Fruit fly (Drosophila melanogaster): ENCODE measurements around the gene CG46026.
A peak's percentile ranks its signal among the peaks of the same experiment; 100 is the strongest.

CG46026 gene

dm6 chr3R:6350755-6351154, 44.1 kb downstream of the CG46026 start, which contains the start of gene Pak:
Gene Pak (plus strand): TSS chr3R:6350896.
- no peak for TF ChIP-seq Smox (GFP tag; optimal IDR thresholded peaks at IDR 0.05)
- peak; percentile 10 for TF ChIP-seq CG31627 (GFP tag; optimal IDR thresholded peaks at IDR 0.05)
- TF ChIP-seq cyc (GFP tag; optimal IDR thresholded peaks at IDR 0.05), result no peak
- TF ChIP-seq achi (GFP tag; optimal IDR thresholded peaks at IDR 0.05), result peak; percentile 3
- no peak for TF ChIP-seq Hr39 (GFP tag; optimal IDR thresholded peaks at IDR 0.05)
- no peak for TF ChIP-seq dac (GFP tag; optimal IDR thresholded peaks at IDR 0.05)
- peak; percentile 19 for TF ChIP-seq topi (GFP tag; optimal IDR thresholded peaks at IDR 0.05)
- no peak for TF ChIP-seq CG7368 (GFP tag; optimal IDR thresholded peaks at IDR 0.05)
- no peak for TF ChIP-seq ss (GFP tag; optimal IDR thresholded peaks at IDR 0.05)
- TF ChIP-seq fkh (GFP tag; optimal IDR thresholded peaks at IDR 0.05), result no peak
- TF ChIP-seq lz (GFP tag; optimal IDR thresholded peaks at IDR 0.05), result no peak
- TF ChIP-seq CG1621 (tag; optimal IDR thresholded peaks at IDR 0.05), result no peak
- no peak for TF ChIP-seq fd85E (GFP tag; optimal IDR thresholded peaks at IDR 0.05)
- TF ChIP-seq CG10669 (GFP tag; optimal IDR thresholded peaks at IDR 0.05), result no peak
- no peak for TF ChIP-seq Sox14 (GFP tag; optimal IDR thresholded peaks at IDR 0.05)
- TF ChIP-seq dsx (GFP tag; optimal IDR thresholded peaks at IDR 0.05; ENCODE audit: poor library complexity, severe bottlenecking), result peak; percentile 70
- no peak for TF ChIP-seq Hr4 (GFP tag; optimal IDR thresholded peaks at IDR 0.05)
- TF ChIP-seq Gug (GFP tag; IDR thresholded peaks at IDR 0.05), result no peak
- TF ChIP-seq CG6792 (GFP tag; optimal IDR thresholded peaks at IDR 0.05), result no peak

DNA sequence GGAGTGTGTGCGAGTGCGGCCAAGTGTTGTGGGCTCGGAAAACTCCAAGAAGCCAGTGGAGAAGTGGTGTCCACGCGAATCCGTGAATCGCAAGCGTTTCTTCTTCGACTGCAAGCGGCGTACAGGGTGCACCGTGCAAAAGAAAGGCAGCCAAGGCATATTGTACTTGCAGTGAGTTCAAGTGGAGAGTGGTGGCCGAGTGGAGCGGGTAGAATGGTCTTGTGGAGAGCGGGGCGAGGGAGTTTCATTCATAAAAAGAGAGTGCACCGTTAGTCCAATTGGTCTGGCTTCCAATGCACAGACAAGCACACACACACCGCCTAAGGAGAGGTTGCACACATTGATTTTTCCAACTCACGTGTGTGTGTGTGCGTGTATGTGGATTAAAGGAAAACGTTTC, 44.5 kb downstream of the CG46026 start:
- TF ChIP-seq CG4318 (GFP tag; optimal IDR thresholded peaks at IDR 0.05) (no peak), CG1621 (tag; optimal IDR thresholded peaks at IDR 0.05) (peak; percentile 37), ss (GFP tag; optimal IDR thresholded peaks at IDR 0.05) (peak in 1 of 2 experiments; percentile 7), pdm3 (GFP tag; optimal IDR thresholded peaks at IDR 0.05) (no peak), CG6854 (GFP tag; optimal IDR thresholded peaks at IDR 0.05) (peak; percentile 29), CG32006 (GFP tag; optimal IDR thresholded peaks at IDR 0.05) (peak; percentile 22), salr (GFP tag; optimal IDR thresholded peaks at IDR 0.05) (peak in 1 of 2 experiments; percentile 8), CG8119 (GFP tag; IDR thresholded peaks at IDR 0.05) (0 out of 3 replicates have a peak, but pooled peaks have one; percentile 36), Hr38 (GFP tag; optimal IDR thresholded peaks at IDR 0.05) (no peak), Sox14 (GFP tag; optimal IDR thresholded peaks at IDR 0.05) (no peak), Sox15 (GFP tag; optimal IDR thresholded peaks at IDR 0.05) (no peak), CG6163 (GFP tag; IDR thresholded peaks at IDR 0.05) (0 out of 3 replicates have a peak, but pooled peaks have one; percentile 10), Lpt (GFP tag; optimal IDR thresholded peaks at IDR 0.05) (peak; percentile 29), CG9139 (GFP tag; optimal IDR thresholded peaks at IDR 0.05) (peak; percentile 32), Hr39 (GFP tag; optimal IDR thresholded peaks at IDR 0.05) (no peak), CG3919 (GFP tag; optimal IDR thresholded peaks at IDR 0.05) (peak; percentile 10), OdsH (GFP tag; optimal IDR thresholded peaks at IDR 0.05) (no peak), CG6276 (GFP tag; optimal IDR thresholded peaks at IDR 0.05) (no peak), Eip78C (GFP tag) (peak; percentile 81), CG11902 (GFP tag; optimal IDR thresholded peaks at IDR 0.05) (no peak)

DNA sequence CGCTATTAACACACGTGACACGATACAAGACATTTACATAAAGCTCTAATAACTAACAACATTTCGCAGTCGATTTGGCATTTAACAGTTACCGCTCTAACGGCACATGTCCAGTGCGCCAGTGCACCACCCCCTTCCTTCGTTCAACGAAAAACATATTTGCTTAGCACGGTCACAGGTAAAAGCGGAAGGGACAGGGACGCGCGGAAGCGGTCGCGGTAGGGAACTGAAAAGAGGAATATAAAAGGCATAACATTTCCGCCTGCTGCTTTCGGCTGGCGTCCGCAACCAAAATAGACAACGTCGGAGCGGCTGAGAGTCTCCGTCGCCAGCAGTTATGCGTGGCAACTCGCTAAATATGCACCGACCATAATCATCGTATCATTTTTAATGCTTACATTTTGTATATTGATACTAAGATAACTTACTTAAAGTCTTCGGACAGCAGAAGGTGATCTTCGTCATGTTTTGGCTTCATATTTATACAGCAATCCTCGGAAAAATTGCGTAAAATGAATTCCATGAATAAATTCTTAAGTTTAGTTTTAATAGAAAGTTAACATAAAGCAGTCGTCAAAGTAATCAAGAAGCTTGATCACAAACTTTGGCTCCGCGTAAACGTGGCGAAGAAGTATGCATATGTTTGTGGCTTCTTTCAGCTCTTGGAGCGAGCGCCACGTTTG, 45.2 kb downstream of the CG46026 start:
- peak; percentile 38 for TF ChIP-seq fkh (GFP tag; optimal IDR thresholded peaks at IDR 0.05)
- no peak for TF ChIP-seq CG8319 (GFP tag; optimal IDR thresholded peaks at IDR 0.05)
- TF ChIP-seq ss (GFP tag; optimal IDR thresholded peaks at IDR 0.05), result no peak
- TF ChIP-seq cyc (GFP tag; optimal IDR thresholded peaks at IDR 0.05), result no peak
- TF ChIP-seq Eip78C (GFP tag), result peak; percentile 79
- TF ChIP-seq CG6163 (GFP tag; IDR thresholded peaks at IDR 0.05), result 0 out of 3 replicates have a peak, but pooled peaks have one; percentile 41
- no peak for TF ChIP-seq svp (GFP tag)
- TF ChIP-seq Ets96B (tag; optimal IDR thresholded peaks at IDR 0.05), result peak; percentile 17
- peak; percentile 76 for TF ChIP-seq Hr4 (GFP tag; optimal IDR thresholded peaks at IDR 0.05)
- TF ChIP-seq CG32006 (GFP tag; optimal IDR thresholded peaks at IDR 0.05), result peak; percentile 77
- no peak for TF ChIP-seq CG9139 (GFP tag; optimal IDR thresholded peaks at IDR 0.05)
- TF ChIP-seq fd85E (GFP tag; optimal IDR thresholded peaks at IDR 0.05), result no peak
- no peak for TF ChIP-seq CG6792 (GFP tag; optimal IDR thresholded peaks at IDR 0.05)
- TF ChIP-seq spab (GFP tag; optimal IDR thresholded peaks at IDR 0.05), result no peak
- TF ChIP-seq Gug (GFP tag; IDR thresholded peaks at IDR 0.05), result 0 out of 2 replicates have a peak, but pooled peaks have one; percentile 26
- peak; percentile 34 for TF ChIP-seq Sox14 (GFP tag; optimal IDR thresholded peaks at IDR 0.05)
- peak; percentile 31 for TF ChIP-seq net (GFP tag; optimal IDR thresholded peaks at IDR 0.05)
- TF ChIP-seq Sox102F (GFP tag; optimal IDR thresholded peaks at IDR 0.05), result peak; percentile 15
- TF ChIP-seq Sox15 (GFP tag; optimal IDR thresholded peaks at IDR 0.05), result no peak
- TF ChIP-seq CG31627 (GFP tag; optimal IDR thresholded peaks at IDR 0.05), result no peak
- no peak for TF ChIP-seq Lpt (GFP tag; optimal IDR thresholded peaks at IDR 0.05)
- no peak for TF ChIP-seq CG1621 (tag; optimal IDR thresholded peaks at IDR 0.05)
- TF ChIP-seq CG6854 (GFP tag; optimal IDR thresholded peaks at IDR 0.05), result no peak
- TF ChIP-seq CG7368 (GFP tag; optimal IDR thresholded peaks at IDR 0.05), result no peak
- no peak for TF ChIP-seq CG11762 (GFP tag; optimal IDR thresholded peaks at IDR 0.05; ENCODE audit: insufficient read depth)
- peak; percentile 31 for TF ChIP-seq esn (GFP tag; optimal IDR thresholded peaks at IDR 0.05)
- TF ChIP-seq dsx (GFP tag; optimal IDR thresholded peaks at IDR 0.05; ENCODE audit: poor library complexity, severe bottlenecking), result peak; percentile 13
- TF ChIP-seq lz (GFP tag; optimal IDR thresholded peaks at IDR 0.05), result no peak
- TF ChIP-seq CG16779 (tag; optimal IDR thresholded peaks at IDR 0.05), result peak; percentile 5
